Fruit fly (Drosophila melanogaster): ENCODE measurements around the gene CG8500.

DNA sequence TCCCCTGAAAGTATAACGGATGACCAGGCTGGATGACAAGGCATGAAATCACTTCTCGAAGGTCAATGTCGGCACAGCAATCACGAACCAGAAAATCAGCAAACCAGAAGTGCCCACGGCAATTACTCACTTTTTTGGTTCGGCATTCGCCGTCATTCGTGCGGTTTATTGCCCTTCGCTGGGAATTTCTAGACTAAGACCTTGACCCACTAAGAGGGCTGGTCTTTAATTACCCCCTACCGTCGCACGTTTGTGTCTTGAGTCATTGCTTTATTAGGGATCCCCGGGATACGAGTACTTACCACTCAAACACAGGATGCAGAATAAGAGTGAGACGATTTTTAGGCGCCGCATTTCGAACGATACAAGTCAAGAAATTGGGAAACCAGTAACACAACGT lies 39.0 kb upstream of the CG8500 start:
- TF ChIP-seq psq (GFP tag; optimal IDR thresholded peaks at IDR 0.05) (no peak), Hr83 (GFP tag; optimal IDR thresholded peaks at IDR 0.05; ENCODE audit: poor library complexity, severe bottlenecking) (no peak), CG32264 (GFP tag; optimal IDR thresholded peaks at IDR 0.05) (no peak), brk (GFP tag; optimal IDR thresholded peaks at IDR 0.05) (no peak), Hr78 (GFP tag; optimal IDR thresholded peaks at IDR 0.05) (no peak), dsf (GFP tag; optimal IDR thresholded peaks at IDR 0.05; ENCODE audit: borderline replicate concordance) (no peak), sv (GFP tag; optimal IDR thresholded peaks at IDR 0.05) (no peak), usp (GFP tag; optimal IDR thresholded peaks at IDR 0.05) (no peak), dmrt93B (GFP tag; optimal IDR thresholded peaks at IDR 0.05) (no peak), Vsx2 (GFP tag; optimal IDR thresholded peaks at IDR 0.05; ENCODE audit: partially characterized antibody) (no peak)
